Worm (Caenorhabditis elegans) whole organism, late embryonic: ENCODE data around the gene Y51H4A.936.
"Not testable (repeated sequence)": the region's sequence is repeated elsewhere in the genome, so short reads cannot be mapped to it uniquely, and the experiment has no call there.

Experiments used
- ceh-19 ChIP-seq: fragments of 200-800 bp; sonication (Bioruptor generic); optimal IDR thresholded peaks from 2 replicates; lab custom pipeline; 2018; ENCODE audit warnings: mild to moderate bottlenecking, missing genetic modification characterization, missing compliant biosample characterization
- ceh-45 ChIP-seq: fragments of 200-800 bp; sonication (Bioruptor generic); IDR thresholded peaks from 2 replicates; pipeline ENCODE4 v1.3.6; 2022; ENCODE audit warnings: missing genetic modification reagents, missing genetic modification characterization, missing compliant biosample characterization
- fax-1 ChIP-seq: sonication (generic microtip); optimal IDR thresholded peaks from 2 replicates; lab custom pipeline; 2016; ENCODE audit warnings: missing genotype, missing genetic modification characterization, missing compliant biosample characterization
- fkh-10 ChIP-seq: fragments of 150-350 bp; optimal IDR thresholded peaks from 2 replicates; lab custom pipeline; 2014; ENCODE audit warnings: missing biosample characterization, missing genetic modification reagents, missing genetic modification characterization
- gmeb-2 ChIP-seq: sonication (generic microtip); optimal IDR thresholded peaks from 2 replicates; lab custom pipeline; 2016; ENCODE audit warnings: missing genetic modification characterization, inconsistent platforms, missing compliant biosample characterization
- nfya-1 ChIP-seq: sonication (generic microtip); optimal IDR thresholded peaks from 2 replicates; lab custom pipeline; 2017; ENCODE audit warnings: missing genetic modification characterization, mild to moderate bottlenecking, missing compliant biosample characterization, antibody characterized with exemption, moderate library complexity
- nhr-11 ChIP-seq: fragments of 150-350 bp; optimal IDR thresholded peaks from 2 replicates; lab custom pipeline; 2014; ENCODE audit warnings: missing biosample characterization, missing genetic modification characterization
- pha-4 ChIP-seq: fragments of 150-350 bp; optimal IDR thresholded peaks from 2 replicates; lab custom pipeline; 2018; ENCODE audit warnings: missing biosample characterization, missing genetic modification reagents, missing genetic modification characterization
- rnt-1 ChIP-seq: sonication (generic microtip); optimal IDR thresholded peaks from 2 replicates; lab custom pipeline; 2016; ENCODE audit warnings: missing genetic modification characterization, missing compliant biosample characterization
- sox-2 ChIP-seq: fragments of 200-800 bp; sonication (Bioruptor generic); IDR thresholded peaks from 2 replicates; pipeline ENCODE4 v1.3.6; 2022; ENCODE audit warnings: missing genetic modification reagents, missing genetic modification characterization, missing compliant biosample characterization
- sox-4 ChIP-seq: sonication (generic microtip); optimal IDR thresholded peaks from 2 replicates; lab custom pipeline; 2017; ENCODE audit warnings: mild to moderate bottlenecking, missing genetic modification characterization, inconsistent platforms, missing compliant biosample characterization
- unc-3 ChIP-seq, 2 experiments: fragments of 200-800 bp in 1 of 2; sonication (Bioruptor generic) in 1 of 2; sonication (generic microtip) in 1 of 2; conservative IDR thresholded peaks in 1 of 2; optimal IDR thresholded peaks in 1 of 2; 2 replicates each; pipeline versions ENCODE4 v1.3.6 to Lab custom; 2016 to 2022; ENCODE audit warnings: missing compliant biosample characterization in 2 of 2, missing genetic modification characterization in 2 of 2, missing genetic modification reagents in 1 of 2

ce11 chrIV:16664020-16664419, 34.8 kb downstream of the Y51H4A.936 start, which contains the start of gene sta-1:
- not testable (repeated sequence) for TF ChIP-seq nhr-11 (tag; lab: Kevin White, UChicago); gmeb-2; unc-3 (GFP tag; conservative IDR thresholded peaks at IDR 0.05; lab: Robert Waterston, UW); unc-3 (tag; optimal IDR thresholded peaks at IDR 0.05; lab: Kevin White, UChicago); pha-4 (tag; lab: Kevin White, UChicago); sox-4 (tag; lab: Kevin White, UChicago); ceh-19 (GFP tag; lab: Kevin White, UChicago); rnt-1 (tag; lab: Kevin White, UChicago); nfya-1; fkh-10 (GFP tag; lab: Kevin White, UChicago); ceh-45 (GFP tag; lab: Robert Waterston, UW); fax-1 (tag; lab: Kevin White, UChicago); sox-2 (GFP tag; lab: Robert Waterston, UW)
